Fruit fly (Drosophila melanogaster) whole organism, embryonic: Measurements from ENCODE around the gene PAN3.

ENCODE experiments used
- Ada2b ChIP-seq: fragments of 200-800 bp; sonication (Bioruptor generic); IDR thresholded peaks from 2 replicates; pipeline ENCODE4 v1.3.6; 2022; ENCODE audit warnings: missing biosample characterization, missing genetic modification characterization
- Aef1 ChIP-seq: fragments of 200-800 bp; sonication (Bioruptor generic); IDR thresholded peaks from 3 replicates; pipeline ENCODE4 v1.3.6; 2022; ENCODE audit warnings: missing biosample characterization, missing genetic modification characterization
- Atf3 ChIP-seq: fragments of 200-800 bp; sonication (Bioruptor generic); optimal IDR thresholded peaks from 3 replicates; lab custom pipeline; 2016; ENCODE audit warnings: missing biosample characterization, missing genetic modification characterization
- Bgb ChIP-seq: fragments of 200-800 bp; sonication (Bioruptor generic); IDR thresholded peaks from 2 replicates; pipeline ENCODE4 v1.3.6; 2022; ENCODE audit warnings: missing biosample characterization, missing genetic modification characterization; ENCODE audit not compliant: partially characterized antibody
- CG11093 ChIP-seq: fragments of 200-800 bp; sonication (Bioruptor generic); IDR thresholded peaks from 3 replicates; pipeline ENCODE4 v1.3.6; 2022; ENCODE audit warnings: missing biosample characterization, missing genetic modification characterization
- CG12744 ChIP-seq: fragments of 200-800 bp; sonication (Bioruptor generic); optimal IDR thresholded peaks from 2 replicates; lab custom pipeline; 2016; ENCODE audit warnings: missing biosample characterization, missing genetic modification characterization
- CG18764 ChIP-seq: fragments of 200-800 bp; sonication (Bioruptor generic); optimal IDR thresholded peaks from 3 replicates; lab custom pipeline; 2016; ENCODE audit warnings: missing biosample characterization, missing genetic modification characterization
- CG2120 ChIP-seq: fragments of 200-800 bp; sonication (Bioruptor generic); optimal IDR thresholded peaks from 3 replicates; lab custom pipeline; 2016; ENCODE audit warnings: missing biosample characterization, missing genetic modification characterization
- CG32767 ChIP-seq: fragments of 200-800 bp; sonication (Bioruptor generic); IDR thresholded peaks from 2 replicates; pipeline ENCODE4 v1.3.6; 2022; ENCODE audit warnings: missing biosample characterization, missing genetic modification characterization
- CG32772 ChIP-seq: fragments of 200-800 bp; sonication (Bioruptor generic); IDR thresholded peaks from 2 replicates; pipeline ENCODE4 v1.3.6; 2022; ENCODE audit warnings: missing biosample characterization, missing genetic modification characterization
- CG3281 ChIP-seq: fragments of 200-800 bp; sonication (Bioruptor generic); optimal IDR thresholded peaks from 3 replicates; lab custom pipeline; 2017; ENCODE audit warnings: missing biosample characterization, mild to moderate bottlenecking, missing genetic modification characterization
- CG3847 ChIP-seq: fragments of 200-800 bp; sonication (Bioruptor generic); IDR thresholded peaks from 2 replicates; pipeline ENCODE4 v1.3.6; 2022; ENCODE audit warnings: missing biosample characterization, missing genetic modification characterization
- CG3995 ChIP-seq: fragments of 200-800 bp; sonication (Bioruptor generic); optimal IDR thresholded peaks from 3 replicates; lab custom pipeline; 2016; ENCODE audit warnings: missing biosample characterization, missing genetic modification characterization
- CG4360 ChIP-seq: fragments of 200-800 bp; sonication (Bioruptor generic); IDR thresholded peaks from 2 replicates; pipeline ENCODE4 v1.3.6; 2022; ENCODE audit warnings: missing biosample characterization, missing genetic modification characterization
- CG5180 ChIP-seq: fragments of 200-800 bp; sonication (Bioruptor generic); optimal IDR thresholded peaks from 3 replicates; lab custom pipeline; 2017; ENCODE audit warnings: missing biosample characterization, missing genetic modification characterization, mild to moderate bottlenecking, moderate library complexity, missing genetic modification reagents
- CG7963 ChIP-seq: fragments of 200-800 bp; sonication (Bioruptor generic); IDR thresholded peaks from 3 replicates; pipeline ENCODE4 v1.3.6; 2022; ENCODE audit warnings: missing biosample characterization, missing genetic modification characterization; ENCODE audit not compliant: partially characterized antibody
- CoRest ChIP-seq: fragments of 200-800 bp; sonication (Bioruptor generic); optimal IDR thresholded peaks from 3 replicates; lab custom pipeline; 2018; ENCODE audit warnings: missing biosample characterization, mild to moderate bottlenecking, missing genetic modification characterization, moderate library complexity
- CrebB ChIP-seq: fragments of 200-800 bp; sonication (Bioruptor generic); optimal IDR thresholded peaks from 3 replicates; lab custom pipeline; 2018; ENCODE audit warnings: missing biosample characterization, mild to moderate bottlenecking, missing genetic modification characterization
- D19B ChIP-seq: fragments of 200-800 bp; sonication (Bioruptor generic); optimal IDR thresholded peaks from 2 replicates; lab custom pipeline; 2017; ENCODE audit warnings: missing biosample characterization, mild to moderate bottlenecking, missing genetic modification characterization
- Doc3 ChIP-seq: fragments of 200-800 bp; sonication (Bioruptor generic); IDR thresholded peaks from 3 replicates; pipeline ENCODE4 v1.3.6; 2022; ENCODE audit warnings: missing biosample characterization, missing genetic modification characterization; ENCODE audit not compliant: partially characterized antibody
- ERR ChIP-seq: fragments of 200-800 bp; sonication (Bioruptor generic); optimal IDR thresholded peaks from 2 replicates; lab custom pipeline; 2016; ENCODE audit warnings: missing biosample characterization, missing genetic modification characterization
- HLH4C ChIP-seq: fragments of 200-800 bp; sonication (Bioruptor generic); IDR thresholded peaks from 3 replicates; pipeline ENCODE4 v1.3.6; 2022; ENCODE audit warnings: missing biosample characterization, missing genetic modification characterization; ENCODE audit not compliant: partially characterized antibody
- Hmr ChIP-seq: fragments of 200-800 bp; sonication (Bioruptor generic); optimal IDR thresholded peaks from 3 replicates; lab custom pipeline; 2017; ENCODE audit warnings: mild to moderate bottlenecking, missing biosample characterization, missing genetic modification reagents, missing genetic modification characterization
- Hr78 ChIP-seq, 2 experiments: fragments of 200-800 bp in 1 of 2; fragments of >200 bp in 1 of 2; sonication (Bioruptor generic) in 1 of 2; optimal IDR thresholded peaks; 2 replicates each; lab custom pipeline; 2017 to 2019; ENCODE audit warnings: missing biosample characterization in 2 of 2, missing genetic modification characterization in 2 of 2, mild to moderate bottlenecking in 1 of 2, moderate library complexity in 1 of 2
- MESR4 ChIP-seq: fragments of 200-800 bp; sonication (Bioruptor generic); optimal IDR thresholded peaks from 2 replicates; lab custom pipeline; 2018; ENCODE audit warnings: missing biosample characterization, mild to moderate bottlenecking, missing genetic modification characterization, moderate library complexity
- Neu2 ChIP-seq: fragments of 200-800 bp; sonication (Bioruptor generic); optimal IDR thresholded peaks from 3 replicates; lab custom pipeline; 2016; ENCODE audit warnings: missing biosample characterization, missing genetic modification characterization, borderline replicate concordance
- Nf-YA ChIP-seq: fragments of 200-800 bp; sonication (Bioruptor generic); IDR thresholded peaks from 2 replicates; pipeline ENCODE4 v1.3.6; 2022; ENCODE audit warnings: missing biosample characterization, missing genetic modification characterization
- Ptx1 ChIP-seq: fragments of 200-800 bp; sonication (Bioruptor generic); IDR thresholded peaks from 2 replicates; pipeline ENCODE4 v1.3.6; 2022; ENCODE audit warnings: missing biosample characterization, missing genetic modification characterization
- Ravus ChIP-seq: fragments of 200-800 bp; sonication (Bioruptor generic); IDR thresholded peaks from 2 replicates; pipeline ENCODE4 v1.3.6; 2022; ENCODE audit warnings: missing biosample characterization, missing genetic modification characterization
- ab ChIP-seq: fragments of 200-800 bp; sonication (Bioruptor generic); optimal IDR thresholded peaks from 2 replicates; lab custom pipeline; 2016; ENCODE audit warnings: missing biosample characterization, missing genetic modification characterization
- bbx ChIP-seq: fragments of 200-800 bp; sonication (Bioruptor generic); IDR thresholded peaks from 2 replicates; pipeline ENCODE4 v1.3.6; 2022; ENCODE audit warnings: missing biosample characterization, missing genetic modification characterization; ENCODE audit not compliant: partially characterized antibody
- cad ChIP-seq: fragments of >200 bp; optimal IDR thresholded peaks from 2 replicates; lab custom pipeline; 2017; ENCODE audit warnings: missing biosample characterization, missing genetic modification characterization
- cas ChIP-seq: fragments of 200-800 bp; sonication (Bioruptor generic); IDR thresholded peaks from 2 replicates; pipeline ENCODE4 v1.3.6; 2022; ENCODE audit warnings: missing biosample characterization, missing genetic modification characterization
- chinmo ChIP-seq: fragments of 200-800 bp; sonication (Bioruptor generic); IDR thresholded peaks from 4 replicates; pipeline ENCODE4 v1.3.6; 2022; ENCODE audit warnings: missing biosample characterization, missing genetic modification characterization; ENCODE audit not compliant: partially characterized antibody
- dimm ChIP-seq: fragments of 200-800 bp; sonication (Bioruptor generic); IDR thresholded peaks from 2 replicates; pipeline ENCODE4 v1.3.6; 2022; ENCODE audit warnings: missing biosample characterization, missing genetic modification characterization
- gfzf ChIP-seq: fragments of 200-800 bp; sonication (Bioruptor generic); optimal IDR thresholded peaks from 2 replicates; lab custom pipeline; 2016; ENCODE audit warnings: missing biosample characterization, mild to moderate bottlenecking, missing genetic modification characterization, moderate library complexity
- hb ChIP-seq: fragments of 200-800 bp; sonication (Bioruptor generic); IDR thresholded peaks from 3 replicates; pipeline ENCODE4 v1.3.6; 2022; ENCODE audit warnings: missing biosample characterization, missing genetic modification characterization; ENCODE audit not compliant: partially characterized antibody
- inv ChIP-seq: fragments of 200-800 bp; sonication (Bioruptor generic); IDR thresholded peaks from 2 replicates; pipeline ENCODE4 v1.3.6; 2022; ENCODE audit warnings: missing biosample characterization, missing genetic modification characterization; ENCODE audit not compliant: partially characterized antibody
- klu ChIP-seq: fragments of 200-800 bp; sonication (Bioruptor generic); IDR thresholded peaks from 2 replicates; pipeline ENCODE4 v1.3.6; 2022; ENCODE audit warnings: missing biosample characterization, missing genetic modification characterization
- nom ChIP-seq: fragments of 200-800 bp; sonication (Bioruptor generic); optimal IDR thresholded peaks from 2 replicates; lab custom pipeline; 2017; ENCODE audit warnings: missing biosample characterization, missing genetic modification characterization, mild to moderate bottlenecking, moderate library complexity, missing genetic modification reagents
- psq ChIP-seq: fragments of 200-800 bp; sonication (Bioruptor generic); optimal IDR thresholded peaks from 2 replicates; lab custom pipeline; 2017; ENCODE audit warnings: missing biosample characterization, missing genetic modification characterization
- run ChIP-seq: fragments of 200-800 bp; sonication (Bioruptor generic); optimal IDR thresholded peaks from 3 replicates; lab custom pipeline; 2018; ENCODE audit warnings: missing biosample characterization, mild to moderate bottlenecking, missing genetic modification characterization
- scrt ChIP-seq: fragments of 200-800 bp; sonication (Bioruptor generic); optimal IDR thresholded peaks from 2 replicates; lab custom pipeline; 2018; ENCODE audit warnings: missing biosample characterization, mild to moderate bottlenecking, missing genetic modification characterization, moderate library complexity
- sens ChIP-seq: fragments of 200-800 bp; sonication (Bioruptor generic); peaks from one replicate; lab custom pipeline; 2016; ENCODE audit warnings: missing biosample characterization, missing genetic modification characterization
- shn ChIP-seq: fragments of 200-800 bp; sonication (Bioruptor generic); optimal IDR thresholded peaks from 3 replicates; lab custom pipeline; 2016; ENCODE audit warnings: missing biosample characterization, missing genetic modification characterization
- slbo ChIP-seq: fragments of 200-800 bp; sonication (Bioruptor generic); IDR thresholded peaks from 2 replicates; pipeline ENCODE4 v1.3.6; 2022; ENCODE audit warnings: missing biosample characterization, missing genetic modification characterization
- slou ChIP-seq: fragments of 200-800 bp; sonication (Bioruptor generic); optimal IDR thresholded peaks from 3 replicates; lab custom pipeline; 2016; ENCODE audit warnings: missing biosample characterization, missing genetic modification characterization
- slp2 ChIP-seq: fragments of 200-800 bp; sonication (Bioruptor generic); optimal IDR thresholded peaks from 2 replicates; lab custom pipeline; 2016; ENCODE audit warnings: missing biosample characterization, missing genetic modification characterization
- sr ChIP-seq: fragments of 200-800 bp; sonication (Bioruptor generic); IDR thresholded peaks from 3 replicates; pipeline ENCODE4 v1.3.6; 2022; ENCODE audit warnings: missing biosample characterization, missing genetic modification characterization
- trem ChIP-seq: fragments of 200-800 bp; optimal IDR thresholded peaks from 3 replicates; lab custom pipeline; 2019; ENCODE audit warnings: missing biosample characterization, mild to moderate bottlenecking, missing genetic modification characterization, moderate library complexity
- zen2 ChIP-seq: fragments of 200-800 bp; sonication (Bioruptor generic); IDR thresholded peaks from 3 replicates; pipeline ENCODE4 v1.3.6; 2022; ENCODE audit warnings: missing biosample characterization, missing genetic modification characterization; ENCODE audit not compliant: partially characterized antibody

The PAN3 gene

dm6 chr3L:3095590-3095989 lies 24.7 kb downstream of the PAN3 start (continued):
- no peak for TF ChIP-seq slou
- no peak for TF ChIP-seq D19B (GFP tag; lab: Kevin White, UChicago)
- no peak for TF ChIP-seq Ada2b (GFP tag; lab: Robert Waterston, UW)
- no peak for TF ChIP-seq CG5180
- no peak for TF ChIP-seq Hr78 (GFP tag; optimal IDR thresholded peaks at IDR 0.05; lab: Kevin White, UChicago)
- TF ChIP-seq MESR4: no peak
- peak; percentile 52; the same call in 1 of the 3 replicates for TF ChIP-seq Doc3 (GFP tag; lab: Robert Waterston, UW)
- no peak for TF ChIP-seq CG18764
- TF ChIP-seq trem (tag; lab: Kevin White, UChicago): no peak
- peak; percentile 88 for TF ChIP-seq Bgb (GFP tag; lab: Robert Waterston, UW)
- peak; percentile 53; the same call in 2 of the 3 replicates for TF ChIP-seq zen2
- no peak for TF ChIP-seq CrebB (tag; lab: Kevin White, UChicago)
- no peak for TF ChIP-seq ERR
- peak; percentile 84 for TF ChIP-seq bbx (GFP tag; lab: Robert Waterston, UW)
- no peak for TF ChIP-seq Ravus
- no peak for TF ChIP-seq CG11093
- TF ChIP-seq CG3995 (GFP tag; lab: Kevin White, UChicago): no peak
- TF ChIP-seq CG7963 (GFP tag; lab: Robert Waterston, UW): peak; percentile 84
- no peak for TF ChIP-seq slp2 (GFP tag; lab: Kevin White, UChicago)
- no peak for TF ChIP-seq CG32767
- no peak for TF ChIP-seq CoRest (tag; lab: Kevin White, UChicago)
- no peak for TF ChIP-seq Hmr (GFP tag; lab: Kevin White, UChicago)
- TF ChIP-seq inv: peak; percentile 37; the same call in 1 of the 2 replicates
- TF ChIP-seq slbo (GFP tag; lab: Robert Waterston, UW): no peak
- TF ChIP-seq CG12744 (GFP tag; lab: Kevin White, UChicago): no peak
- no peak for TF ChIP-seq shn
- TF ChIP-seq gfzf (GFP tag; lab: Kevin White, UChicago): no peak
- peak; percentile 63 for TF ChIP-seq HLH4C (GFP tag; lab: Robert Waterston, UW)
- TF ChIP-seq cad: no peak
- no peak for TF ChIP-seq scrt (GFP tag; lab: Kevin White, UChicago)
- TF ChIP-seq Neu2 (GFP tag; lab: Kevin White, UChicago): no peak
- peak; percentile 51; the same call in 1 of the 3 replicates for TF ChIP-seq sr (GFP tag; lab: Robert Waterston, UW)
- no peak for TF ChIP-seq Ptx1 (GFP tag; lab: Robert Waterston, UW)
- TF ChIP-seq chinmo (GFP tag; lab: Robert Waterston, UW): peak; percentile 50; the same call in 1 of the 4 replicates
- TF ChIP-seq CG3281 (GFP tag; lab: Kevin White, UChicago): no peak
- TF ChIP-seq sens (GFP tag; lab: Kevin White, UChicago): peak; percentile 20
- no peak for TF ChIP-seq Atf3
- TF ChIP-seq CG32772: no peak
- TF ChIP-seq dimm: no peak
- no peak for TF ChIP-seq cas (GFP tag; lab: Robert Waterston, UW)
- TF ChIP-seq ab: no peak
- no peak for TF ChIP-seq Aef1
- TF ChIP-seq hb (GFP tag; lab: Robert Waterston, UW): peak; percentile 64
- TF ChIP-seq Nf-YA (GFP tag; lab: Robert Waterston, UW): no peak
- no peak for TF ChIP-seq psq (GFP tag; lab: Kevin White, UChicago)
- no peak for TF ChIP-seq CG3847
- TF ChIP-seq run (tag; lab: Kevin White, UChicago): no peak
- TF ChIP-seq nom (GFP tag; lab: Kevin White, UChicago): peak; percentile 11
- TF ChIP-seq klu (GFP tag; lab: Robert Waterston, UW): no peak
- TF ChIP-seq CG2120 (GFP tag; lab: Kevin White, UChicago): no peak
- no peak for TF ChIP-seq CG4360 (GFP tag; lab: Robert Waterston, UW)
